Worm (Caenorhabditis elegans) whole organism, L4 larva: Measurements from ENCODE around the gene F29A7.6.

Experiments
- D1046.2 ChIP-seq: fragments of 200-800 bp; sonication (Bioruptor generic); IDR thresholded peaks from 2 replicates; pipeline ENCODE4 v1.3.6; 2022; ENCODE audit warnings: missing genetic modification characterization, missing compliant biosample characterization
- F26F4.8 ChIP-seq: fragments of 200-800 bp; sonication (Bioruptor generic); conservative IDR thresholded peaks from 2 replicates; pipeline ENCODE4 v1.3.6; 2022; ENCODE audit warnings: missing genetic modification characterization, missing compliant biosample characterization
- T20F7.1 ChIP-seq: fragments of 200-800 bp; sonication (Bioruptor generic); optimal IDR thresholded peaks from 2 replicates; lab custom pipeline; 2018; ENCODE audit warnings: mild to moderate bottlenecking, missing genetic modification characterization, missing compliant biosample characterization
- Y75B8A.6 ChIP-seq: fragments of 200-800 bp; sonication (Bioruptor generic); IDR thresholded peaks from 2 replicates; pipeline ENCODE4 v1.3.6; 2022; ENCODE audit warnings: missing genetic modification reagents, missing genetic modification characterization, missing compliant biosample characterization
- ZK337.2 ChIP-seq: fragments of 200-800 bp; sonication (Bioruptor generic); IDR thresholded peaks from 2 replicates; pipeline ENCODE4 v1.3.6; 2022; ENCODE audit warnings: missing genetic modification reagents, missing genetic modification characterization, missing compliant biosample characterization
- aha-1 ChIP-seq: fragments of 150-350 bp; peaks from one replicate; lab custom pipeline; 2014; ENCODE audit warnings: missing biosample characterization, missing genetic modification characterization
- ceh-20 ChIP-seq: fragments of 200-800 bp; sonication (Bioruptor generic); IDR thresholded peaks from 2 replicates; pipeline ENCODE4 v1.3.6; 2022; ENCODE audit warnings: missing genetic modification reagents, missing genetic modification characterization, missing compliant biosample characterization
- ceh-32 ChIP-seq: sonication (generic microtip); optimal IDR thresholded peaks from 2 replicates; lab custom pipeline; 2016; ENCODE audit warnings: mild to moderate bottlenecking, missing genetic modification characterization, missing compliant biosample characterization; ENCODE audit not compliant: poor library complexity
- daf-12 ChIP-seq: fragments of 150-350 bp; optimal IDR thresholded peaks from 2 replicates; lab custom pipeline; 2014; ENCODE audit warnings: missing biosample characterization, missing genetic modification reagents, missing genetic modification characterization
- daf-8 ChIP-seq: fragments of 200-800 bp; sonication (Bioruptor generic); IDR thresholded peaks from 2 replicates; pipeline ENCODE4 v1.3.6; 2022; ENCODE audit warnings: missing genetic modification characterization, missing compliant biosample characterization
- dmd-8 ChIP-seq: fragments of 200-800 bp; sonication (Bioruptor generic); IDR thresholded peaks from 2 replicates; pipeline ENCODE4 v1.3.6; 2022; ENCODE audit warnings: missing genetic modification characterization, missing compliant biosample characterization
- egl-43 ChIP-seq: fragments of 200-800 bp; sonication (Bioruptor generic); IDR thresholded peaks from 2 replicates; pipeline ENCODE4 v1.3.6; 2022; ENCODE audit warnings: missing genetic modification reagents, missing genetic modification characterization, missing compliant biosample characterization
- fkh-10 ChIP-seq: fragments of 150-350 bp; optimal IDR thresholded peaks from 2 replicates; lab custom pipeline; 2014; ENCODE audit warnings: missing biosample characterization, missing genetic modification reagents, missing genetic modification characterization
- hif-1 ChIP-seq, 2 experiments: sonication (generic microtip); optimal IDR thresholded peaks; 2 replicates each; lab custom pipeline; 2016 to 2017; ENCODE audit warnings: missing compliant biosample characterization in 2 of 2, missing genetic modification characterization in 2 of 2, missing genetic modification reagents in 2 of 2, missing genotype in 2 of 2, mild to moderate bottlenecking in 1 of 2
- hlh-11 ChIP-seq: fragments of 200-800 bp; sonication (Bioruptor generic); optimal IDR thresholded peaks from 2 replicates; lab custom pipeline; 2018; ENCODE audit warnings: mild to moderate bottlenecking, missing genetic modification characterization, missing compliant biosample characterization
- lim-7 ChIP-seq: fragments of 200-800 bp; sonication (Bioruptor generic); IDR thresholded peaks from 2 replicates; pipeline ENCODE4 v1.3.6; 2022; ENCODE audit warnings: missing genetic modification characterization, missing compliant biosample characterization
- lin-1 ChIP-seq: fragments of 200-800 bp; sonication (Bioruptor generic); IDR thresholded peaks from 2 replicates; pipeline ENCODE4 v1.3.6; 2022; ENCODE audit warnings: missing genetic modification reagents, missing genetic modification characterization, missing compliant biosample characterization
- lin-13 ChIP-seq: fragments of 150-350 bp; optimal IDR thresholded peaks from 2 replicates; lab custom pipeline; 2014; ENCODE audit warnings: missing biosample characterization, missing genetic modification reagents, missing genetic modification characterization
- lin-29 ChIP-seq: fragments of 200-800 bp; sonication (Bioruptor generic); IDR thresholded peaks from 2 replicates; pipeline ENCODE4 v1.3.6; 2022; ENCODE audit warnings: missing genetic modification reagents, missing genetic modification characterization, missing compliant biosample characterization
- lsy-2 ChIP-seq, 2 experiments: fragments of 150-350 bp in 1 of 2; sonication (generic microtip) in 1 of 2; optimal IDR thresholded peaks; 2 replicates each; lab custom pipeline; 2014 to 2017; ENCODE audit warnings: missing biosample characterization in 2 of 2, missing genetic modification characterization in 2 of 2
- madf-5 ChIP-seq, 2 experiments: fragments of 200-800 bp; sonication (Bioruptor generic); IDR thresholded peaks; 2 replicates each; pipeline ENCODE4 v1.3.6; 2022; ENCODE audit warnings: missing compliant biosample characterization in 2 of 2, missing genetic modification characterization in 2 of 2
- madf-9 ChIP-seq: fragments of 200-800 bp; sonication (Bioruptor generic); conservative IDR thresholded peaks from 2 replicates; pipeline ENCODE4 v1.3.6; 2022; ENCODE audit warnings: missing genetic modification reagents, missing genetic modification characterization, missing compliant biosample characterization
- mes-2 ChIP-seq: sonication (generic microtip); optimal IDR thresholded peaks from 2 replicates; lab custom pipeline; 2016; ENCODE audit warnings: missing genotype, mild to moderate bottlenecking, missing genetic modification characterization, missing compliant biosample characterization; ENCODE audit not compliant: poor library complexity, severe bottlenecking
- nhr-10 ChIP-seq: fragments of 150-350 bp; optimal IDR thresholded peaks from 2 replicates; lab custom pipeline; 2014; ENCODE audit warnings: missing biosample characterization, missing genetic modification characterization
- nhr-102 ChIP-seq: sonication (generic microtip); optimal IDR thresholded peaks from 2 replicates; lab custom pipeline; 2016; ENCODE audit warnings: mild to moderate bottlenecking, missing genetic modification characterization, moderate library complexity, missing compliant biosample characterization
- nhr-25 ChIP-seq: sonication (generic microtip); optimal IDR thresholded peaks from 2 replicates; lab custom pipeline; 2017; ENCODE audit warnings: missing genetic modification characterization, mild to moderate bottlenecking, missing compliant biosample characterization, antibody characterized with exemption, moderate library complexity, borderline replicate concordance; ENCODE audit not compliant: insufficient read depth
- nhr-41 ChIP-seq: fragments of 200-800 bp; sonication (Bioruptor generic); IDR thresholded peaks from 2 replicates; pipeline ENCODE4 v1.3.6; 2022; ENCODE audit warnings: missing genetic modification reagents, missing genetic modification characterization, missing compliant biosample characterization
- nhr-76 ChIP-seq: fragments of 150-350 bp; optimal IDR thresholded peaks from 2 replicates; lab custom pipeline; 2014; ENCODE audit warnings: missing biosample characterization, missing genetic modification characterization
- pha-4 ChIP-seq, 2 experiments: fragments of 150-350 bp in 1 of 2; fragments of 200-800 bp in 1 of 2; sonication (Bioruptor generic) in 1 of 2; IDR thresholded peaks in 1 of 2; optimal IDR thresholded peaks in 1 of 2; 2 replicates each; pipeline versions ENCODE4 v1.3.6 to Lab custom; 2014 to 2022; ENCODE audit warnings: missing genetic modification characterization in 2 of 2, missing genetic modification reagents in 2 of 2, missing biosample characterization in 1 of 2, missing compliant biosample characterization in 1 of 2
- php-3 ChIP-seq: fragments of 200-800 bp; sonication (Bioruptor generic); IDR thresholded peaks from 2 replicates; pipeline ENCODE4 v1.3.6; 2022; ENCODE audit warnings: missing genetic modification reagents, missing genetic modification characterization, missing compliant biosample characterization
- rbr-2 ChIP-seq: sonication (generic microtip); optimal IDR thresholded peaks from 2 replicates; lab custom pipeline; 2016; ENCODE audit warnings: missing genotype, missing genetic modification characterization, missing compliant biosample characterization
- saeg-2 ChIP-seq: fragments of 200-800 bp; sonication (Bioruptor generic); IDR thresholded peaks from 2 replicates; pipeline ENCODE4 v1.3.6; 2022; ENCODE audit warnings: missing genetic modification reagents, missing genetic modification characterization, missing compliant biosample characterization
- set-16 ChIP-seq: fragments of 200-800 bp; sonication (Bioruptor generic); IDR thresholded peaks from 2 replicates; pipeline ENCODE4 v1.3.6; 2022; ENCODE audit warnings: missing genetic modification reagents, missing genetic modification characterization, missing compliant biosample characterization
- spr-1 ChIP-seq: sonication (generic microtip); optimal IDR thresholded peaks from 2 replicates; lab custom pipeline; 2016; ENCODE audit warnings: mild to moderate bottlenecking, missing genetic modification characterization, missing compliant biosample characterization
- unc-130 ChIP-seq: sonication (generic microtip); optimal IDR thresholded peaks from 2 replicates; lab custom pipeline; 2016; ENCODE audit warnings: missing genetic modification reagents, missing genetic modification characterization, missing compliant biosample characterization
- unc-39 ChIP-seq: sonication (generic microtip); optimal IDR thresholded peaks from 2 replicates; lab custom pipeline; 2017; ENCODE audit warnings: missing biosample characterization, missing genetic modification characterization
- unc-62 ChIP-seq, 3 experiments: fragments of 150-350 bp in 1 of 3; sonication (generic microtip); optimal IDR thresholded peaks in 2 of 3; peaks in 1 of 3; 1 replicate in 1 of 3; 2 replicates in 2 of 3; lab custom pipeline; 2014 to 2017; ENCODE audit warnings: missing biosample characterization in 3 of 3, missing genetic modification characterization in 3 of 3, missing genetic modification reagents in 3 of 3, missing genotype in 1 of 3
- vab-7 ChIP-seq: fragments of 200-800 bp; sonication (Bioruptor generic); IDR thresholded peaks from 2 replicates; pipeline ENCODE4 v1.3.6; 2022; ENCODE audit warnings: missing genetic modification reagents, missing genetic modification characterization, missing compliant biosample characterization
- zfp-3 ChIP-seq: fragments of 200-800 bp; sonication (Bioruptor generic); conservative IDR thresholded peaks from 2 replicates; pipeline ENCODE4 v1.3.6; 2022; ENCODE audit warnings: missing genetic modification reagents, missing genetic modification characterization, missing compliant biosample characterization

F29A7.6 gene

ce11 chrII:2742251-2742650 lies 10.2 kb downstream of the F29A7.6 start, which contains the start of gene T05A8.7:
Gene T05A8.7, minus strand, starts transcription at chrII:2742351.
- peak in 1 of 2 experiments; percentile 51 for TF ChIP-seq unc-62 (GFP tag; optimal IDR thresholded peaks at IDR 0.05 in 1 of 2; lab: Kevin White, UChicago)
- no peak for TF ChIP-seq unc-62 (tag; optimal IDR thresholded peaks at IDR 0.05; lab: Kevin White, UChicago)
- TF ChIP-seq zfp-3, result no peak

- TF ChIP-seq set-16 (GFP tag; lab: Robert Waterston, UW), result peak; percentile 96
- no peak for TF ChIP-seq pha-4 (GFP tag; IDR thresholded peaks at IDR 0.05; lab: Robert Waterston, UW)
- TF ChIP-seq pha-4 (tag; optimal IDR thresholded peaks at IDR 0.05; lab: Kevin White, UChicago), result no peak
- TF ChIP-seq lsy-2 (tag; optimal IDR thresholded peaks at IDR 0.05; lab: Kevin White, UChicago), result no peak
- peak; percentile 16 for TF ChIP-seq aha-1 (tag; lab: Kevin White, UChicago)
- TF ChIP-seq nhr-102, result no peak
- TF ChIP-seq daf-8 (GFP tag; lab: Robert Waterston, UW), result no peak
- TF ChIP-seq lin-1 (GFP tag; lab: Robert Waterston, UW), result no peak
- TF ChIP-seq hif-1 (tag; optimal IDR thresholded peaks at IDR 0.05; lab: Kevin White, UChicago), result no peak
- no peak for TF ChIP-seq hlh-11 (tag; lab: Kevin White, UChicago)
- TF ChIP-seq saeg-2 (GFP tag; lab: Robert Waterston, UW), result 0 out of 2 replicates have a peak, but pooled peaks have one; percentile 24
- no peak for TF ChIP-seq daf-12 (tag; lab: Kevin White, UChicago)
- TF ChIP-seq spr-1 (tag; lab: Kevin White, UChicago), result no peak
- TF ChIP-seq T20F7.1, result no peak
- TF ChIP-seq rbr-2, result no peak
These were observed 11.0 kb downstream of the F29A7.6 start for ce11 chrII:2741405-2741804.

- TF ChIP-seq lin-13 (GFP tag; lab: Kevin White, UChicago) (no peak), ceh-32 (no peak), nhr-41 (GFP tag; lab: Robert Waterston, UW) (no peak)
These were observed 12.8 kb downstream of the F29A7.6 start, which contains the start of gene T05A8.6 for ce11 chrII:2739619-2740018. Gene T05A8.6, minus strand, starts transcription at chrII:2739719.

ce11 chrII:2736938-2737337 lies 15.5 kb downstream of the F29A7.6 start:
- TF ChIP-seq set-16 (GFP tag; lab: Robert Waterston, UW) (peak; percentile 82), nhr-76 (no peak), lim-7 (GFP tag; lab: Robert Waterston, UW) (peak; percentile 34; the same call in 1 of the 2 replicates), hif-1 (tag; optimal IDR thresholded peaks at IDR 0.05; lab: Kevin White, UChicago) (no peak), ZK337.2 (no peak), ceh-20 (GFP tag; lab: Robert Waterston, UW) (no peak), php-3 (0 out of 2 replicates have a peak, but pooled peaks have one; percentile 12), nhr-25 (tag; lab: Kevin White, UChicago) (no peak), lsy-2 (tag; optimal IDR thresholded peaks at IDR 0.05; lab: Kevin White, UChicago) (no peak), lin-29 (GFP tag; lab: Robert Waterston, UW) (0 out of 2 replicates have a peak, but pooled peaks have one; percentile 19)
- TF ChIP-seq, all 104 proteins: peak for 4

- TF ChIP-seq vab-7 (0 out of 2 replicates have a peak, but pooled peaks have one; percentile 35), Y75B8A.6 (GFP tag; lab: Robert Waterston, UW) (0 out of 2 replicates have a peak, but pooled peaks have one; percentile 34), D1046.2 (GFP tag; lab: Robert Waterston, UW) (0 out of 2 replicates have a peak, but pooled peaks have one; percentile 36), nhr-10 (no peak), unc-39 (tag; lab: Kevin White, UChicago) (no peak), dmd-8 (0 out of 2 replicates have a peak, but pooled peaks have one; percentile 5), lim-7 (GFP tag; lab: Robert Waterston, UW) (0 out of 2 replicates have a peak, but pooled peaks have one; percentile 48), madf-9 (GFP tag; lab: Robert Waterston, UW) (0 out of 2 replicates have a peak, but pooled peaks have one; percentile 15), unc-62 (GFP tag; optimal IDR thresholded peaks at IDR 0.05 in 1 of 2; lab: Kevin White, UChicago) (peak in 1 of 2 experiments; percentile 51), unc-62 (tag; optimal IDR thresholded peaks at IDR 0.05; lab: Kevin White, UChicago) (no peak), mes-2 (tag; lab: Kevin White, UChicago) (no peak), F26F4.8 (peak; percentile 70; the same call in 1 of the 2 replicates), unc-130 (GFP tag; lab: Kevin White, UChicago) (no peak), egl-43 (GFP tag; lab: Robert Waterston, UW) (peak; percentile 67), fkh-10 (GFP tag; lab: Kevin White, UChicago) (no peak), set-16 (GFP tag; lab: Robert Waterston, UW) (no peak), madf-5 (GFP tag; IDR thresholded peaks at IDR 0.05; lab: Robert Waterston, UW) (0 out of 4 replicates have a peak, but pooled peaks have one; percentile 27 to 41)
These were observed 16.2 kb downstream of the F29A7.6 start, which contains the start of gene T05A8.8 for ce11 chrII:2736156-2736728. Gene T05A8.8, plus strand, starts transcription at chrII:2736678.
